Worm (Caenorhabditis elegans): ENCODE data around the gene cht-4.

Gene cht-4

ce11 chrIII:1657380-1657779 is at the start of gene cht-4:
Gene cht-4 (minus strand): TSS chrIII:1657480.
- TF ChIP-seq him-1 (tag; optimal IDR thresholded peaks at IDR 0.05) (no peak), W03F9.2 (tag; optimal IDR thresholded peaks at IDR 0.05) (no peak), dao-5 (tag; optimal IDR thresholded peaks at IDR 0.05) (no peak)

DNA sequence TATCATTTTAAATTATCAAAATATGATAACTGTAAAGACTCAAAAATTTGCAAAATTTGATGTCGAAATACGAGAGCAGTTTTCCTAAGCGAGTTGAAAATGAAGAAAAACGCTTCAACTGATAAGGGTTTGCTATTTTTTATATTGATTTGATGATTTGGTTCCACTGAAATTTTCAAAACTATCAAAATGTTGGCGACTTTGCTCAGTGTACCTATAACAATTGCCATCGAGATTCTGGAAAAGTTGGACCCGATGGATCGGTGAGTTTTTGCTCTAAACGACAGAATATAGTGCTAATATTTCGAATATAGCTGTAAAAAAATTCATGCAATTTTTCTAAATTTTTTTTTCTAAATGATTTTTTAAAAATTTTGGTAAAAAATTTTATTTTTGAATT is 48.5 kb upstream of the cht-4 start, which contains the start of the genes fbxa-13 and Y22D7AR.2:
TSS of gene fbxa-13 (minus strand) at position 101 of the 400 bp plus-strand sequence.
TSS of gene Y22D7AR.2 (plus strand) at position 148 of the 400 bp plus-strand sequence.
- TF ChIP-seq W03F9.2 (tag; optimal IDR thresholded peaks at IDR 0.05), result no peak
- no peak for TF ChIP-seq dao-5 (tag; optimal IDR thresholded peaks at IDR 0.05)
- no peak for TF ChIP-seq him-1 (tag; optimal IDR thresholded peaks at IDR 0.05)

- TF ChIP-seq W03F9.2 (tag; optimal IDR thresholded peaks at IDR 0.05) (no peak), dao-5 (tag; optimal IDR thresholded peaks at IDR 0.05) (no peak), him-1 (tag; optimal IDR thresholded peaks at IDR 0.05) (no peak)
Observed at ce11 chrIII:1705331-1705730, 48.1 kb upstream of the cht-4 start.

ce11 chrIII:1704020-1704419 is 46.7 kb upstream of the cht-4 start:
- TF ChIP-seq dao-5 (tag; optimal IDR thresholded peaks at IDR 0.05) (no peak), W03F9.2 (tag; optimal IDR thresholded peaks at IDR 0.05) (no peak), him-1 (tag; optimal IDR thresholded peaks at IDR 0.05) (no peak)

DNA sequence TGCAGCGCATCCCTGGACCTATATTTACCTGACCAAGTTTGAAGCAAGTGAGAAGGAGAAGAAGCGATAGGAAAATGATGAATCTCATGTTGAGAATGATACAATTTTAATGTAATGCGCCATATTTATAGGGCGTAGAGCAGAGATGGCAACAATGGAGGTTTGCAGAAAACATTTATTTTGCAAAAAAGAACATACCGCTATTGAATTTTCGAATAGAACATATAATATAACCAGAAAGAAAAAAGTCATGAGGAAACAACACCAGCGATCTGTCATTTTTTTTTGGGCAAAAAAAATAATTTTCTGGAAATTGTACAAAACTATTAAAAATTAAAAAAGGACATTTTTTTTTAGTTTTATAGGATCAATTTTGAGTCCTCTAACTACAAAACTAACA is 45.1 kb upstream of the cht-4 start, which contains the start of gene spex-3:
TSS of gene spex-3 (minus strand) at position 101 of the 400 bp plus-strand sequence.
- TF ChIP-seq dao-5 (tag; optimal IDR thresholded peaks at IDR 0.05) (no peak), him-1 (tag; optimal IDR thresholded peaks at IDR 0.05) (no peak), W03F9.2 (tag; optimal IDR thresholded peaks at IDR 0.05) (no peak)

DNA sequence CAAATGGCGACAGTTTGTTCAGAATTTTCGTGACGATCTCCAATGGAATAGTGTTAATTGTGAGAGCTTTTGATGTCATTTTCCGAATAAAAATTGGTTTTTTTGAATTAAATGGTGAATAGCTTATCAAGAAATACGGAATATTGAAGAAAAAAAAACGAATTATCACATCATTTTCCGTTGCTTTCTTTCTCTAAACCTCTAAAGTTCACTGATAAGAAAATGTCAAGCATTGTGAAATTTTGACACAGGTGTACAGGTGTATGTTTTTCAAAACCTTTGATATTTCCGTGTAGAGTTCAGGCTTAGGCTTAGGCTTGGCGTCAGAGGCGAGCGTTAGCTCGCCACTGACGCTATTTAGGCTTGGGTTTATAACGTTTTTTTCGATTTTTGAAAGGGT is 41.6 kb upstream of the cht-4 start, which contains the start of gene fbxa-74:
TSS of gene fbxa-74 (minus strand) at position 145 of the 400 bp plus-strand sequence.
- TF ChIP-seq him-1 (tag; optimal IDR thresholded peaks at IDR 0.05) (no peak), dao-5 (tag; optimal IDR thresholded peaks at IDR 0.05) (no peak), W03F9.2 (tag; optimal IDR thresholded peaks at IDR 0.05) (no peak)

ce11 chrIII:1695006-1695405 is 37.7 kb upstream of the cht-4 start, which contains the start of gene srd-64:
Gene srd-64 (minus strand): TSS chrIII:1695106.
- TF ChIP-seq dao-5 (tag; optimal IDR thresholded peaks at IDR 0.05), result no peak

DNA sequence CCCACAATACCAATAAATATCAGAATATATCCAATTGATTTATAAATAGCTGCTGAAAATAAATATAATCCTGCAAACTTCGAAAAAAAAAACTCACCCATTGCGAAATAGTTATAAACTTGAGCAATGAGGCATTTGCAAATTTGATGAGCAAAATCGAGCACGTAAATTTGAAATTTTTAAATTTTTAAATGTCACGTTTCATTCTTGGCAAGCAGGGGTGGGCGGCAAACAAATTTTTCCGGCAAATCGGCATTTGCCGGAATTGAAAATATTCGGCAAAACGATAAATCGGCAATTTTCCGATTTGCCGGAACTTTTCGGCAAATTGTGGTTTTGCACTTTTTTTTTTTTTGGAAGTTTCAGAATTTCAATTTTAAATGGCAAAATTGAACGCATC is 32.6 kb upstream of the cht-4 start, which contains the start of gene Y22D7AR.14:
TSS of gene Y22D7AR.14 (minus strand) at position 101 of the 400 bp plus-strand sequence.
- TF ChIP-seq dao-5 (tag; optimal IDR thresholded peaks at IDR 0.05) (no peak), him-1 (tag; optimal IDR thresholded peaks at IDR 0.05) (no peak), W03F9.2 (tag; optimal IDR thresholded peaks at IDR 0.05) (no peak)

- TF ChIP-seq him-1 (tag; optimal IDR thresholded peaks at IDR 0.05) (no peak), dao-5 (tag; optimal IDR thresholded peaks at IDR 0.05) (no peak), W03F9.2 (tag; optimal IDR thresholded peaks at IDR 0.05) (no peak)
Observed at ce11 chrIII:1687999-1688398, 30.7 kb upstream of the cht-4 start, which contains the start of gene Y22D7AR.7. Gene Y22D7AR.7 (minus strand): TSS chrIII:1688099.

DNA sequence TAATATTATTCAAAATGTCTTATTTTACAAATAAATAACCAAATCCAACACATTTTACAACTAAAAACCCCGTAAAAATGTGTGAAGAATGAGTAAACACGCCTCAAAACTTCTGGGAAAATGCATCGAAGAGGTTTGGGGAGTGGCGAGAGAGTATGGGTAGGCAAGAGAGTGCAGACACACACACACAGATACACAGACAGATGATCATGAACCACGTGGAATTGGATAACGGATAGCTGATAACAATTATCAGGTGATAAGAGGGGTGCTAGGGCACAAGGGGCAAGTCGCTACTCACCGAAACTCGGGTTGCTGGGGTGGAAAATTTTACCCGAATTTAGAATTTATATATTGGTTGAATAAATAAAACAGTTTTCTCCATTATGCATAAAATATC is 25.0 kb upstream of the cht-4 start:
- no peak for TF ChIP-seq him-1 (tag; optimal IDR thresholded peaks at IDR 0.05)
- TF ChIP-seq dao-5 (tag; optimal IDR thresholded peaks at IDR 0.05), result no peak
- no peak for TF ChIP-seq W03F9.2 (tag; optimal IDR thresholded peaks at IDR 0.05)

ce11 chrIII:1680996-1681395 is 23.7 kb upstream of the cht-4 start:
- TF ChIP-seq W03F9.2 (tag; optimal IDR thresholded peaks at IDR 0.05) (no peak), dao-5 (tag; optimal IDR thresholded peaks at IDR 0.05) (no peak), him-1 (tag; optimal IDR thresholded peaks at IDR 0.05) (no peak)

ce11 chrIII:1680393-1680792 is 23.1 kb upstream of the cht-4 start:
- no peak for TF ChIP-seq W03F9.2 (tag; optimal IDR thresholded peaks at IDR 0.05)
- TF ChIP-seq dao-5 (tag; optimal IDR thresholded peaks at IDR 0.05), result no peak

DNA sequence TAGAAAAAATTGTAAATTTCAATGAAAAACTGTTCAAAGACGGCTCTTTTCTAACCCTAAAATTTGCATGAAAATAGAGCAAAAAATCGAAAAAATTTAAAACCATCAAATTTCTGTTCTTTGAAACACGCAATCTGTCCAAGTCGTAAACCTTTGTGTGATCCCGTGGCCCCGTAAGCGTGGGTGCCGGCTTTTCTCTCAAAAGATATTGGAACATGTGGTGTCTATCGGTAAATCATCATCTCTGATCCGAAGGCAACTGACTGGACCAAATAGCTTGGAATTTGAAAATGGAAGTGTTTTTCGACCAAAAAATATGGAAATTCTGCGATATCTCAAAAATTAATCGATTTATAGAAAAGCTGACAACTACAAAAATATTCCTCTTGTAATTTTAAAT is 21.4 kb upstream of the cht-4 start:
- no peak for TF ChIP-seq dao-5 (tag; optimal IDR thresholded peaks at IDR 0.05)
- TF ChIP-seq W03F9.2 (tag; optimal IDR thresholded peaks at IDR 0.05), result no peak
- no peak for TF ChIP-seq him-1 (tag; optimal IDR thresholded peaks at IDR 0.05)

- TF ChIP-seq W03F9.2 (tag; optimal IDR thresholded peaks at IDR 0.05), result no peak
- no peak for TF ChIP-seq dao-5 (tag; optimal IDR thresholded peaks at IDR 0.05)
- TF ChIP-seq him-1 (tag; optimal IDR thresholded peaks at IDR 0.05), result no peak
Observed at ce11 chrIII:1676588-1676987, 19.3 kb upstream of the cht-4 start, which contains the start of gene Y22D7AR.6. Gene Y22D7AR.6 (minus strand): TSS chrIII:1676721.

DNA sequence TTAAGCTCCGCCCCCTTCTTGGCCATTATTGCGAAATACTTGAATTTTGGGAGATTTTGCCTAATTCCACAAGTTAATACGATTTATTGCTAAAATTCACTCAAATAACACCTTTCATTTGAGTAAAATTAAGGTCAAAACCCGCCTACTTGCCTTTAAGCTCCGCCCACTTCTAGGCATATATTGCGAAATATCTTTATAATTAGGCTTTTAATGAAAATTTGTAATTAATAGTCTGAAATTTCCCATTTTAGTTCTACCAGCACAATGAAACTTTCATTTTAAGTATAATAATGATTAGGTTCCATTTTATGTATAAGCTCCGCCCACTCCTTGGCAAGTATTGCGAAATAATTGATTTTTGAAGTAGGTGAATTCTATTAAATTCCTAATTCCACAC is 17.5 kb upstream of the cht-4 start:
- no peak for TF ChIP-seq W03F9.2 (tag; optimal IDR thresholded peaks at IDR 0.05)
- no peak for TF ChIP-seq him-1 (tag; optimal IDR thresholded peaks at IDR 0.05)
- no peak for TF ChIP-seq dao-5 (tag; optimal IDR thresholded peaks at IDR 0.05)

All from whole organism, L4/young adult.